Fruit fly (Drosophila melanogaster): ENCODE results near the gene bcn92.

The bcn92 gene

DNA sequence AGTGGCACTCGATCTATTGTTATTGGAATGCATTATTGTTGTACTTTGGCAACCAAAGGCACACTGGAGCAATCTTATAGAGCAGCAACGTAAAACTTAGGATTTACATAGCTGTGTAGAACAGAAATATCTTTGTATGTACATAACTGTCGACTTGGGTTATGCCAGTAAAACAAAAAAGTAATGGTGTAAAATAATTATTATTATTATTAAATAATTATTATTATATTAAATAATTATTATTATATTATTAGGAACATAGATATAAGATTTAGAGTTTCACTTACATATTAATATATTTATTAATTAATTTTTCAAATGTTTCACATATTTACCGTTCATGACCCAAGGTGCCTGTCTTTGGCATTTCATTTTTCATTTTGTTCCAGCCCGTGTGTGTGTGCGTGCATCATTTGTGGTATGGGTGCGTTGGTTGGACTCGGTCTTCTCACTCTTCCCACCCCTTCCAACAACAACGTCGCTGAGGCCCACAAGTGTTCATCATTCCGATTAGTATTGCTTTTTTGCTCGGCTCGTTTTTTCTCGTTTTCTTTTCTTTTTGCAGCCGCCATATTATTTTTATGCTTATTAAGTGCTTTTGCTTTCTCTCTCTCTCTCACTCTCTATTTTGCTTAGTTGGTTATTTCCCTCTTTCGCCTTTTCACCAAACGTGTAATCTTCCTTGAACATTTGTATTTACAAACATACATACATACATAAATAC lies 25.3 kb downstream of the bcn92 start:
- peak; percentile 90 for TF ChIP-seq CG18476 (GFP tag; optimal IDR thresholded peaks at IDR 0.05)
- TF ChIP-seq zen (tag; optimal IDR thresholded peaks at IDR 0.05), result peak; percentile 97
- peak; percentile 96 for TF ChIP-seq dysf (GFP tag; IDR thresholded peaks at IDR 0.05)
- peak; percentile 76 for TF ChIP-seq CG4854 (GFP tag; optimal IDR thresholded peaks at IDR 0.05)
- no peak for TF ChIP-seq Dip2 (GFP tag; IDR thresholded peaks at IDR 0.05)
- peak; percentile 77 for TF ChIP-seq CG2116 (GFP tag; optimal IDR thresholded peaks at IDR 0.05)
- TF ChIP-seq disco-r (GFP tag; optimal IDR thresholded peaks at IDR 0.05), result peak; percentile 45
- peak; percentile 97 for TF ChIP-seq ind (GFP tag; optimal IDR thresholded peaks at IDR 0.05)
- peak; percentile 90 for TF ChIP-seq vvl (GFP tag; IDR thresholded peaks at IDR 0.05)
- no peak for TF ChIP-seq CG9797 (GFP tag; optimal IDR thresholded peaks at IDR 0.05)
- peak; percentile 22; the same call in 1 of the 3 replicates for TF ChIP-seq sr (GFP tag; IDR thresholded peaks at IDR 0.05)
- TF ChIP-seq cwo (GFP tag; optimal IDR thresholded peaks at IDR 0.05), result peak; percentile 96
- TF ChIP-seq CG8388 (GFP tag; optimal IDR thresholded peaks at IDR 0.05), result peak; percentile 96
- TF ChIP-seq CG11695 (GFP tag; IDR thresholded peaks at IDR 0.05), result peak; percentile 96
- TF ChIP-seq esg (GFP tag; conservative IDR thresholded peaks at IDR 0.05), result peak; percentile 91
- peak; percentile 75 for TF ChIP-seq Nf-YB (GFP tag; optimal IDR thresholded peaks at IDR 0.05)
- TF ChIP-seq gfzf (GFP tag; optimal IDR thresholded peaks at IDR 0.05), result no peak
- peak; percentile 40 for TF ChIP-seq en (GFP tag; optimal IDR thresholded peaks at IDR 0.05)
- peak; percentile 85 for TF ChIP-seq CG8765 (GFP tag; IDR thresholded peaks at IDR 0.05)
- TF ChIP-seq ase (GFP tag; IDR thresholded peaks at IDR 0.05), result peak; percentile 91
- peak; percentile 92 for TF ChIP-seq Fer2 (tag; optimal IDR thresholded peaks at IDR 0.05)
- no peak for TF ChIP-seq Dll (GFP tag; IDR thresholded peaks at IDR 0.05; ENCODE audit: partially characterized antibody)
- no peak for TF ChIP-seq usp (GFP tag; optimal IDR thresholded peaks at IDR 0.05)
- peak; percentile 96 for TF ChIP-seq salm (tag; optimal IDR thresholded peaks at IDR 0.05)
- TF ChIP-seq lmd (GFP tag; IDR thresholded peaks at IDR 0.05), result peak; percentile 95
- peak; percentile 97 for TF ChIP-seq CG4424 (GFP tag; optimal IDR thresholded peaks at IDR 0.05)
- no peak for TF ChIP-seq mld (GFP tag; IDR thresholded peaks at IDR 0.05; ENCODE audit: partially characterized antibody)
- TF ChIP-seq tup (GFP tag; optimal IDR thresholded peaks at IDR 0.05), result peak; percentile 91
- TF ChIP-seq YL-1 (GFP tag; optimal IDR thresholded peaks at IDR 0.05), result peak; percentile 94
- peak; percentile 96 for TF ChIP-seq CG6683 (GFP tag; optimal IDR thresholded peaks at IDR 0.05)
- TF ChIP-seq CG9876 (GFP tag; optimal IDR thresholded peaks at IDR 0.05), result peak; percentile 66
- TF ChIP-seq Hr39 (optimal IDR thresholded peaks at IDR 0.05), result no peak
- TF ChIP-seq dpn (GFP tag; optimal IDR thresholded peaks at IDR 0.05), result peak; percentile 79 to 95
- TF ChIP-seq da (GFP tag; optimal IDR thresholded peaks at IDR 0.05), result no peak
- TF ChIP-seq CG31441 (GFP tag; IDR thresholded peaks at IDR 0.05), result peak; percentile 100
- peak; percentile 27 for TF ChIP-seq pros (GFP tag; optimal IDR thresholded peaks at IDR 0.05)
- TF ChIP-seq lov (optimal IDR thresholded peaks at IDR 0.05), result no peak
- TF ChIP-seq lov (GFP tag; IDR thresholded peaks at IDR 0.05), result peak; percentile 75; the same call in 1 of the 3 replicates
- peak; percentile 91; the same call in 2 of the 3 replicates for TF ChIP-seq so (GFP tag; IDR thresholded peaks at IDR 0.05)
- TF ChIP-seq sisA (GFP tag; IDR thresholded peaks at IDR 0.05), result peak; percentile 93
- TF ChIP-seq Xbp1 (GFP tag; optimal IDR thresholded peaks at IDR 0.05), result peak; percentile 93
- TF ChIP-seq bbx (GFP tag; IDR thresholded peaks at IDR 0.05; ENCODE audit: partially characterized antibody), result no peak
- TF ChIP-seq grn (GFP tag; optimal IDR thresholded peaks at IDR 0.05), result no peak
- TF ChIP-seq MBD-R2 (GFP tag; IDR thresholded peaks at IDR 0.05), result peak; percentile 68
- TF ChIP-seq sc (optimal IDR thresholded peaks at IDR 0.05), result no peak
- peak; percentile 99 for TF ChIP-seq sc (GFP tag; optimal IDR thresholded peaks at IDR 0.05)
- TF ChIP-seq CG8478 (optimal IDR thresholded peaks at IDR 0.05), result no peak
- TF ChIP-seq NfI (GFP tag; optimal IDR thresholded peaks at IDR 0.05), result peak; percentile 98
- TF ChIP-seq CG12219 (GFP tag; optimal IDR thresholded peaks at IDR 0.05), result peak; percentile 89
- peak; percentile 89 for TF ChIP-seq CG11247 (GFP tag; IDR thresholded peaks at IDR 0.05)
- TF ChIP-seq Vsx1 (GFP tag; optimal IDR thresholded peaks at IDR 0.05), result peak; percentile 95

Measured in whole organism, embryonic.